Worm (Caenorhabditis elegans) whole organism, midembryonic: Measurements from ENCODE around the gene VC5.2.

Source experiments
- cog-1 ChIP-seq: sonication (generic microtip); optimal IDR thresholded peaks from 2 replicates; lab custom pipeline; 2016; ENCODE audit warnings: missing genetic modification characterization, missing compliant biosample characterization
- med-1 ChIP-seq: sonication (generic microtip); optimal IDR thresholded peaks from 2 replicates; lab custom pipeline; 2017; ENCODE audit warnings: missing genetic modification characterization, mild to moderate bottlenecking, missing compliant biosample characterization, antibody characterized with exemption, missing genetic modification reagents; ENCODE audit not compliant: insufficient read depth
- ref-1 ChIP-seq: fragments of 200-800 bp; sonication (Bioruptor generic); conservative IDR thresholded peaks from 2 replicates; pipeline ENCODE4 v1.3.6; 2022; ENCODE audit warnings: missing genetic modification reagents, missing genetic modification characterization, missing compliant biosample characterization
- ztf-29 ChIP-seq: fragments of 200-800 bp; sonication (Bioruptor generic); IDR thresholded peaks from 2 replicates; pipeline ENCODE4 v1.3.6; 2022; ENCODE audit warnings: missing genetic modification reagents, missing genetic modification characterization, missing compliant biosample characterization

DNA sequence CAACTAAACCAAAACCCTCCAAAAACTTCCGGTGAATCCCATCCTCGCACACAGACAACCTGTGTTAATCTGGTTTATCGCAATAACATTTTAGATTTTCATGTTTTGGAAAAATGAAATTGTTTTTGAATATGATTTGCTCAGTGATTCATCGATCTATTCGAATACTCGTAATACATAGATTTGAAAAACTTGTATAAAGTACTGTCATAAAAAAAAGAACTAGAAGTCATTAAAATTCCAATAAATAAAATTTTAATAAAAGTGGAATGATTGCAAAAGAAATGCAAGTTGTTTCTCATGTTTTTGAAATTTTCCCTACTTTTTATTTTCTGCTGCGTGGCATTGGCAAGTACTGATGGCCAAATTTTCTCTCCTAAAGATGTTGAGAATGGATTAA lies 31.2 kb upstream of the VC5.2 start, which contains the start of gene spig-8:
- no peak for TF ChIP-seq ztf-29
- TF ChIP-seq ref-1 (GFP tag; lab: Robert Waterston, UW), result no peak
- no peak for TF ChIP-seq med-1 (GFP tag; lab: Kevin White, UChicago)
- TF ChIP-seq cog-1 (tag; lab: Kevin White, UChicago), result no peak
